Worm (Caenorhabditis elegans) whole organism, L4 larva: Measurements from ENCODE around the gene str-129.
A peak's percentile ranks its signal among the peaks of the same experiment; 100 is the strongest.

Experiments
- F26F4.8 ChIP-seq: fragments of 200-800 bp; sonication (Bioruptor generic); conservative IDR thresholded peaks from 2 replicates; pipeline ENCODE4 v1.3.6; 2022; ENCODE audit warnings: missing genetic modification characterization, missing compliant biosample characterization
- F49E8.2 ChIP-seq: sonication (generic microtip); optimal IDR thresholded peaks from 2 replicates; lab custom pipeline; 2016; ENCODE audit warnings: missing compliant biosample characterization, mild to moderate bottlenecking, missing genetic modification characterization, borderline replicate concordance
- T26A8.4 ChIP-seq: fragments of 200-800 bp; sonication (Bioruptor generic); IDR thresholded peaks from 2 replicates; pipeline ENCODE4 v1.3.6; 2022; ENCODE audit warnings: missing genetic modification characterization, missing compliant biosample characterization
- Y105C5A.15 ChIP-seq: fragments of 200-800 bp; sonication (Bioruptor generic); IDR thresholded peaks from 2 replicates; pipeline ENCODE4 v1.3.6; 2022; ENCODE audit warnings: missing genetic modification characterization, missing compliant biosample characterization
- Y75B8A.6 ChIP-seq: fragments of 200-800 bp; sonication (Bioruptor generic); IDR thresholded peaks from 2 replicates; pipeline ENCODE4 v1.3.6; 2022; ENCODE audit warnings: missing genetic modification reagents, missing genetic modification characterization, missing compliant biosample characterization
- ZK546.5 ChIP-seq, 2 experiments: sonication (generic microtip); optimal IDR thresholded peaks; 2 replicates each; lab custom pipeline; 2017; ENCODE audit warnings: missing biosample characterization in 2 of 2, missing genetic modification characterization in 2 of 2
- aha-1 ChIP-seq: fragments of 150-350 bp; peaks from one replicate; lab custom pipeline; 2014; ENCODE audit warnings: missing biosample characterization, missing genetic modification characterization
- ama-1 ChIP-seq: fragments of 150-350 bp; optimal IDR thresholded peaks from 2 replicates; lab custom pipeline; 2014; ENCODE audit warnings: inconsistent platforms, mixed read lengths
- arid-1 ChIP-seq: fragments of 200-800 bp; sonication (Bioruptor generic); conservative IDR thresholded peaks from 2 replicates; pipeline ENCODE4 v1.3.6; 2022; ENCODE audit warnings: missing genetic modification reagents, missing genetic modification characterization, missing compliant biosample characterization
- ceh-20 ChIP-seq: fragments of 200-800 bp; sonication (Bioruptor generic); IDR thresholded peaks from 2 replicates; pipeline ENCODE4 v1.3.6; 2022; ENCODE audit warnings: missing genetic modification reagents, missing genetic modification characterization, missing compliant biosample characterization
- daf-12 ChIP-seq: fragments of 150-350 bp; optimal IDR thresholded peaks from 2 replicates; lab custom pipeline; 2014; ENCODE audit warnings: missing biosample characterization, missing genetic modification reagents, missing genetic modification characterization
- daf-16 ChIP-seq, 3 experiments: sonication (generic microtip); optimal IDR thresholded peaks; 2 replicates each; lab custom pipeline; 2016 to 2017; ENCODE audit warnings: missing genetic modification characterization in 3 of 3, missing genetic modification reagents in 3 of 3, mild to moderate bottlenecking in 2 of 3, missing compliant biosample characterization in 2 of 3, missing biosample characterization in 1 of 3, moderate library complexity in 1 of 3
- daf-8 ChIP-seq: fragments of 200-800 bp; sonication (Bioruptor generic); IDR thresholded peaks from 2 replicates; pipeline ENCODE4 v1.3.6; 2022; ENCODE audit warnings: missing genetic modification characterization, missing compliant biosample characterization
- dmd-9 ChIP-seq: fragments of 200-800 bp; sonication (Bioruptor generic); IDR thresholded peaks from 2 replicates; pipeline ENCODE4 v1.3.6; 2022; ENCODE audit warnings: missing genetic modification reagents, missing genetic modification characterization, missing compliant biosample characterization
- dve-1 ChIP-seq: sonication (generic microtip); optimal IDR thresholded peaks from 2 replicates; lab custom pipeline; 2017; ENCODE audit warnings: antibody characterized with exemption, mild to moderate bottlenecking, missing genetic modification characterization, missing compliant biosample characterization; ENCODE audit not compliant: insufficient read depth
- hlh-30 ChIP-seq: sonication (generic microtip); optimal IDR thresholded peaks from 2 replicates; lab custom pipeline; 2017; ENCODE audit warnings: antibody characterized with exemption, mild to moderate bottlenecking, missing genetic modification characterization, missing compliant biosample characterization; ENCODE audit not compliant: insufficient read depth
- jun-1 ChIP-seq: fragments of 150-350 bp; optimal IDR thresholded peaks from 2 replicates; lab custom pipeline; 2014; ENCODE audit warnings: missing biosample characterization, missing genetic modification reagents, missing genetic modification characterization
- lim-7 ChIP-seq: fragments of 200-800 bp; sonication (Bioruptor generic); IDR thresholded peaks from 2 replicates; pipeline ENCODE4 v1.3.6; 2022; ENCODE audit warnings: missing genetic modification characterization, missing compliant biosample characterization
- lin-38 ChIP-seq: fragments of 200-800 bp; sonication (Bioruptor generic); IDR thresholded peaks from 2 replicates; pipeline ENCODE4 v1.3.6; 2022; ENCODE audit warnings: missing genetic modification reagents, missing genetic modification characterization, missing compliant biosample characterization
- lir-3 ChIP-seq: sonication (generic microtip); optimal IDR thresholded peaks from 2 replicates; lab custom pipeline; 2016; ENCODE audit warnings: mild to moderate bottlenecking, missing genetic modification characterization, missing compliant biosample characterization
- lsy-2 ChIP-seq, 2 experiments: fragments of 150-350 bp in 1 of 2; sonication (generic microtip) in 1 of 2; optimal IDR thresholded peaks; 2 replicates each; lab custom pipeline; 2014 to 2017; ENCODE audit warnings: missing biosample characterization in 2 of 2, missing genetic modification characterization in 2 of 2
- mxl-2 ChIP-seq: fragments of 200-800 bp; sonication (Bioruptor generic); conservative IDR thresholded peaks from 2 replicates; pipeline ENCODE4 v1.3.6; 2022; ENCODE audit warnings: missing genetic modification reagents, missing genetic modification characterization, missing compliant biosample characterization
- nhr-10 ChIP-seq: fragments of 150-350 bp; optimal IDR thresholded peaks from 2 replicates; lab custom pipeline; 2014; ENCODE audit warnings: missing biosample characterization, missing genetic modification characterization
- nhr-102 ChIP-seq: sonication (generic microtip); optimal IDR thresholded peaks from 2 replicates; lab custom pipeline; 2016; ENCODE audit warnings: mild to moderate bottlenecking, missing genetic modification characterization, moderate library complexity, missing compliant biosample characterization
- nhr-11 ChIP-seq: fragments of 150-350 bp; optimal IDR thresholded peaks from 2 replicates; lab custom pipeline; 2014; ENCODE audit warnings: missing biosample characterization, missing genetic modification characterization
- nhr-111 ChIP-seq: fragments of 200-800 bp; sonication (Bioruptor generic); optimal IDR thresholded peaks from 2 replicates; lab custom pipeline; 2018; ENCODE audit warnings: mild to moderate bottlenecking, missing genetic modification characterization, missing compliant biosample characterization
- nhr-28 ChIP-seq: fragments of 150-350 bp; optimal IDR thresholded peaks from 2 replicates; lab custom pipeline; 2014; ENCODE audit warnings: missing biosample characterization, missing genetic modification characterization
- nhr-48 ChIP-seq: sonication (generic microtip); optimal IDR thresholded peaks from 2 replicates; lab custom pipeline; 2016; ENCODE audit warnings: mild to moderate bottlenecking, missing genetic modification characterization, missing compliant biosample characterization
- rbr-2 ChIP-seq: sonication (generic microtip); optimal IDR thresholded peaks from 2 replicates; lab custom pipeline; 2016; ENCODE audit warnings: missing genotype, missing genetic modification characterization, missing compliant biosample characterization
- set-16 ChIP-seq: fragments of 200-800 bp; sonication (Bioruptor generic); IDR thresholded peaks from 2 replicates; pipeline ENCODE4 v1.3.6; 2022; ENCODE audit warnings: missing genetic modification reagents, missing genetic modification characterization, missing compliant biosample characterization
- skn-1 ChIP-seq: fragments of 150-350 bp; optimal IDR thresholded peaks from 2 replicates; lab custom pipeline; 2014; ENCODE audit warnings: missing biosample characterization, missing genetic modification characterization
- unc-62 ChIP-seq, 3 experiments: fragments of 150-350 bp in 1 of 3; sonication (generic microtip); optimal IDR thresholded peaks in 2 of 3; peaks in 1 of 3; 1 replicate in 1 of 3; 2 replicates in 2 of 3; lab custom pipeline; 2014 to 2017; ENCODE audit warnings: missing biosample characterization in 3 of 3, missing genetic modification characterization in 3 of 3, missing genetic modification reagents in 3 of 3, missing genotype in 1 of 3
- zfp-3 ChIP-seq: fragments of 200-800 bp; sonication (Bioruptor generic); conservative IDR thresholded peaks from 2 replicates; pipeline ENCODE4 v1.3.6; 2022; ENCODE audit warnings: missing genetic modification reagents, missing genetic modification characterization, missing compliant biosample characterization
- ztf-7 ChIP-seq: fragments of 150-350 bp; optimal IDR thresholded peaks from 2 replicates; lab custom pipeline; 2014; ENCODE audit warnings: missing biosample characterization, missing genetic modification characterization

str-129 gene

ce11 chrV:8092385-8092784 lies at the start of gene str-129:
TSS of gene str-129 (minus strand) at chrV:8092485.
- TF ChIP-seq daf-8 (GFP tag; lab: Robert Waterston, UW) (no peak), aha-1 (tag; lab: Kevin White, UChicago) (peak; percentile 31), F49E8.2 (tag; lab: Kevin White, UChicago) (no peak), lin-38 (GFP tag; lab: Robert Waterston, UW) (no peak), unc-62 (GFP tag; optimal IDR thresholded peaks at IDR 0.05 in 1 of 2; lab: Kevin White, UChicago) (no peak), unc-62 (tag; optimal IDR thresholded peaks at IDR 0.05; lab: Kevin White, UChicago) (no peak), lsy-2 (tag; optimal IDR thresholded peaks at IDR 0.05; lab: Kevin White, UChicago) (no peak)

ce11 chrV:8132926-8133325 lies 40.6 kb upstream of the str-129 start, which contains the start of gene D1014.4:
TSS of gene D1014.4 (plus strand) at chrV:8133226.
- TF ChIP-seq jun-1, result no peak
- no peak for TF ChIP-seq nhr-28
- TF ChIP-seq daf-16 (GFP tag; optimal IDR thresholded peaks at IDR 0.05; lab: Kevin White, UChicago), result no peak
- peak; percentile 67 for TF ChIP-seq daf-16 (tag; optimal IDR thresholded peaks at IDR 0.05; lab: Kevin White, UChicago)
- no peak for TF ChIP-seq nhr-11 (tag; lab: Kevin White, UChicago)
- no peak for TF ChIP-seq dmd-9 (GFP tag; lab: Robert Waterston, UW)
- TF ChIP-seq dve-1 (tag; lab: Kevin White, UChicago), result peak; percentile 5
- TF ChIP-seq rbr-2, result no peak
- TF ChIP-seq nhr-111 (GFP tag; lab: Kevin White, UChicago), result no peak
- TF ChIP-seq hlh-30 (tag; lab: Kevin White, UChicago), result peak; percentile 46
- no peak for TF ChIP-seq F26F4.8

- TF ChIP-seq T26A8.4 (GFP tag; lab: Robert Waterston, UW) (peak; percentile 36; the same call in 1 of the 2 replicates), ZK546.5 (tag; optimal IDR thresholded peaks at IDR 0.05; lab: Kevin White, UChicago) (no peak), zfp-3 (0 out of 2 replicates have a peak, but pooled peaks have one; percentile 20), Y75B8A.6 (GFP tag; lab: Robert Waterston, UW) (no peak), ama-1 (peak; percentile 3), lin-38 (GFP tag; lab: Robert Waterston, UW) (0 out of 2 replicates have a peak, but pooled peaks have one; percentile 17)
Observed at ce11 chrV:8131628-8132027, 39.3 kb upstream of the str-129 start.

ce11 chrV:8130812-8131211 lies 38.5 kb upstream of the str-129 start:
- no peak for TF ChIP-seq skn-1
- TF ChIP-seq ztf-7, result no peak
- no peak for TF ChIP-seq nhr-102 (tag; lab: Kevin White, UChicago)
- no peak for TF ChIP-seq daf-12
- no peak for TF ChIP-seq lir-3 (tag; lab: Kevin White, UChicago)
- no peak for TF ChIP-seq nhr-10 (tag; lab: Kevin White, UChicago)
- no peak for TF ChIP-seq mxl-2 (GFP tag; lab: Robert Waterston, UW)
- TF ChIP-seq set-16 (GFP tag; lab: Robert Waterston, UW), result no peak
- TF ChIP-seq nhr-111 (GFP tag; lab: Kevin White, UChicago), result no peak
- TF ChIP-seq nhr-48 (tag; lab: Kevin White, UChicago), result no peak
- TF ChIP-seq nhr-11 (tag; lab: Kevin White, UChicago), result no peak
- no peak for TF ChIP-seq ZK546.5 (tag; optimal IDR thresholded peaks at IDR 0.05; lab: Kevin White, UChicago)
- no peak for TF ChIP-seq arid-1 (GFP tag; lab: Robert Waterston, UW)
- no peak for TF ChIP-seq Y75B8A.6 (GFP tag; lab: Robert Waterston, UW)
- TF ChIP-seq lim-7 (GFP tag; lab: Robert Waterston, UW), result no peak
- no peak for TF ChIP-seq ceh-20 (GFP tag; lab: Robert Waterston, UW)
- no peak for TF ChIP-seq Y105C5A.15
